Fruit fly (Drosophila melanogaster): ENCODE data around the gene Ir94b.

Gene Ir94b

DNA sequence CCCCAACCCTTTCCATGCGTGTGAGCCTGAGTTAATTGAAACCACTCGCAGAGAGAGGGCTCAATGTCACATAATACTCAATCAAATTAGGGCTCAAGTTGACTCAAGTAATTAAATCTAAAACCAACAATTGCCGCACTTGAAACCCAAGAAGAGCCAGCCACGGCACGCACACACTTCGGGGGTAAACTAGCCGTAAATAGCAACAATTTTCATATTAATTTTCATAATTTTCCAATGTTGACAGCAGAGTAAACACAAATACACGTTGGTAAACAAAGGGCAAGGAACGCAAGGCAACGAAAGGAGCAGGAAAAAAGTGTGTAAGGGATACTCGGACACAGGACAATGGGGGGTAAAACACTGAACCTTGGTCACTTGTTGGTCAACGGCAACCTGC, 30.4 kb upstream of the Ir94b start (continued):
- no peak for TF ChIP-seq nom (GFP tag; optimal IDR thresholded peaks at IDR 0.05)
- peak in 1 of 2 experiments; percentile 37 for TF ChIP-seq insv (GFP tag; optimal IDR thresholded peaks at IDR 0.05)
- peak; percentile 47; the same call in 1 of the 3 replicates for TF ChIP-seq zfh1 (GFP tag; IDR thresholded peaks at IDR 0.05)
- no peak for TF ChIP-seq croc (GFP tag; conservative IDR thresholded peaks at IDR 0.05)
- no peak for TF ChIP-seq CG11093 (GFP tag; IDR thresholded peaks at IDR 0.05)
- peak; percentile 2 for TF ChIP-seq Hey (tag; optimal IDR thresholded peaks at IDR 0.05)
- no peak for TF ChIP-seq CG30403 (GFP tag; optimal IDR thresholded peaks at IDR 0.05)
- TF ChIP-seq CG1602 (GFP tag; optimal IDR thresholded peaks at IDR 0.05), result no peak
- no peak for TF ChIP-seq rib (GFP tag; IDR thresholded peaks at IDR 0.05)
- no peak for TF ChIP-seq peb (GFP tag; IDR thresholded peaks at IDR 0.05)
- no peak for TF ChIP-seq CG3995 (GFP tag; optimal IDR thresholded peaks at IDR 0.05)
- no peak for TF ChIP-seq oc (tag; optimal IDR thresholded peaks at IDR 0.05)
- no peak for TF ChIP-seq mam (GFP tag; optimal IDR thresholded peaks at IDR 0.05)
- TF ChIP-seq CG12236 (GFP tag; optimal IDR thresholded peaks at IDR 0.05), result no peak
- no peak for TF ChIP-seq lilli (GFP tag; optimal IDR thresholded peaks at IDR 0.05)
- peak; percentile 48 for TF ChIP-seq scrt (GFP tag; optimal IDR thresholded peaks at IDR 0.05)
- TF ChIP-seq Awh (GFP tag; IDR thresholded peaks at IDR 0.05), result no peak; the same call in 1 of the 2 replicates
- no peak for TF ChIP-seq CG3847 (GFP tag; IDR thresholded peaks at IDR 0.05)
- TF ChIP-seq CG14014 (GFP tag; IDR thresholded peaks at IDR 0.05), result no peak
- TF ChIP-seq CG12219 (GFP tag; optimal IDR thresholded peaks at IDR 0.05), result no peak
- TF ChIP-seq Atf3 (GFP tag; optimal IDR thresholded peaks at IDR 0.05), result no peak
- TF ChIP-seq Neu2 (GFP tag; optimal IDR thresholded peaks at IDR 0.05; ENCODE audit: borderline replicate concordance), result peak; percentile 49
- no peak for TF ChIP-seq PHDP (tag; optimal IDR thresholded peaks at IDR 0.05)
- no peak for TF ChIP-seq stc (GFP tag; IDR thresholded peaks at IDR 0.05)
- TF ChIP-seq HHEX (GFP tag; optimal IDR thresholded peaks at IDR 0.05), result peak; percentile 56
- peak; percentile 55 for TF ChIP-seq kni (GFP tag; optimal IDR thresholded peaks at IDR 0.05)
- TF ChIP-seq tap (tag; optimal IDR thresholded peaks at IDR 0.05), result no peak
- TF ChIP-seq Dek (tag; optimal IDR thresholded peaks at IDR 0.05), result no peak
- peak; percentile 11 for TF ChIP-seq CG14965 (GFP tag; optimal IDR thresholded peaks at IDR 0.05; ENCODE audit: borderline replicate concordance)
- no peak for TF ChIP-seq dysf (GFP tag; IDR thresholded peaks at IDR 0.05)
- TF ChIP-seq CG17361 (GFP tag; IDR thresholded peaks at IDR 0.05), result no peak
- TF ChIP-seq CrebB (tag; optimal IDR thresholded peaks at IDR 0.05), result peak; percentile 3
- no peak; the same call in 2 of the 3 replicates for TF ChIP-seq so (GFP tag; IDR thresholded peaks at IDR 0.05)
- no peak for TF ChIP-seq knrl (GFP tag; IDR thresholded peaks at IDR 0.05; ENCODE audit: partially characterized antibody)
- TF ChIP-seq Opbp (GFP tag; IDR thresholded peaks at IDR 0.05; ENCODE audit: partially characterized antibody), result no peak
- no peak for TF ChIP-seq fu2 (GFP tag; optimal IDR thresholded peaks at IDR 0.05)
- peak; percentile 11 for TF ChIP-seq CG13424 (tag; optimal IDR thresholded peaks at IDR 0.05)
- TF ChIP-seq otp (GFP tag; IDR thresholded peaks at IDR 0.05), result peak; percentile 53; the same call in 1 of the 3 replicates
- TF ChIP-seq pb (GFP tag; optimal IDR thresholded peaks at IDR 0.05), result no peak
- TF ChIP-seq CG10267 (tag; optimal IDR thresholded peaks at IDR 0.05), result peak; percentile 6
- no peak for TF ChIP-seq CG4730 (GFP tag; IDR thresholded peaks at IDR 0.05)
- no peak for TF ChIP-seq CG2129 (GFP tag; IDR thresholded peaks at IDR 0.05; ENCODE audit: partially characterized antibody)
- no peak for TF ChIP-seq CG11085 (GFP tag; IDR thresholded peaks at IDR 0.05)
- no peak for TF ChIP-seq CG16813 (GFP tag; IDR thresholded peaks at IDR 0.05; ENCODE audit: partially characterized antibody)
- TF ChIP-seq NFAT (GFP tag; IDR thresholded peaks at IDR 0.05), result no peak
- TF ChIP-seq dmrt11E (tag; optimal IDR thresholded peaks at IDR 0.05), result peak; percentile 66
- TF ChIP-seq Sox102F (GFP tag; optimal IDR thresholded peaks at IDR 0.05), result no peak
- peak; percentile 95 for TF ChIP-seq ac (GFP tag; optimal IDR thresholded peaks at IDR 0.05)
- TF ChIP-seq pnt (GFP tag; optimal IDR thresholded peaks at IDR 0.05), result no peak
- no peak for TF ChIP-seq CG9876 (GFP tag; optimal IDR thresholded peaks at IDR 0.05)
- peak; percentile 12 for TF ChIP-seq unpg (GFP tag; optimal IDR thresholded peaks at IDR 0.05)

Data from whole organism, embryonic.